Worm (Caenorhabditis elegans) whole organism, early embryonic: ENCODE results near the gene srw-113.
A peak's percentile ranks its signal among the peaks of the same experiment; 100 is the strongest.
"Not testable (repeated sequence)": the region's sequence is repeated elsewhere in the genome, so short reads cannot be mapped to it uniquely, and the experiment has no call there.

Experiments
- B0310.2 ChIP-seq: sonication (generic microtip); optimal IDR thresholded peaks from 2 replicates; lab custom pipeline; 2016; ENCODE audit warnings: mild to moderate bottlenecking, missing genetic modification characterization, missing compliant biosample characterization
- F13C5.2 ChIP-seq: sonication (generic microtip); optimal IDR thresholded peaks from 2 replicates; lab custom pipeline; 2017; ENCODE audit warnings: mild to moderate bottlenecking, missing genetic modification characterization, inconsistent platforms, missing compliant biosample characterization
- aly-1 ChIP-seq: sonication (generic microtip); optimal IDR thresholded peaks from 2 replicates; lab custom pipeline; 2016; ENCODE audit warnings: missing genetic modification characterization, missing compliant biosample characterization
- ama-1 ChIP-seq: fragments of 150-350 bp; optimal IDR thresholded peaks from 2 replicates; lab custom pipeline; 2014
- ceh-13 ChIP-seq: fragments of 200-800 bp; sonication (Bioruptor generic); optimal IDR thresholded peaks from 2 replicates; lab custom pipeline; 2018; ENCODE audit warnings: mild to moderate bottlenecking, missing genetic modification characterization, missing compliant biosample characterization
- ceh-36 ChIP-seq: sonication (generic microtip); optimal IDR thresholded peaks from 2 replicates; lab custom pipeline; 2016; ENCODE audit warnings: missing genetic modification characterization, inconsistent platforms, missing compliant biosample characterization
- ets-7 ChIP-seq: sonication (generic microtip); optimal IDR thresholded peaks from 2 replicates; lab custom pipeline; 2016; ENCODE audit warnings: missing genotype, missing genetic modification characterization, missing compliant biosample characterization
- flt-1 ChIP-seq: fragments of 200-800 bp; sonication (Bioruptor generic); IDR thresholded peaks from 2 replicates; pipeline ENCODE4 v1.3.6; 2022; ENCODE audit warnings: missing genetic modification characterization, missing compliant biosample characterization
- hmbx-1 ChIP-seq: sonication (generic microtip); optimal IDR thresholded peaks from 2 replicates; lab custom pipeline; 2016; ENCODE audit warnings: mild to moderate bottlenecking, missing genetic modification characterization, missing compliant biosample characterization
- hmg-4 ChIP-seq: fragments of 200-800 bp; sonication (Bioruptor generic); optimal IDR thresholded peaks from 2 replicates; lab custom pipeline; 2018; ENCODE audit warnings: mild to moderate bottlenecking, missing genetic modification characterization, missing compliant biosample characterization
- hnd-1 ChIP-seq: sonication (generic microtip); optimal IDR thresholded peaks from 2 replicates; lab custom pipeline; 2016; ENCODE audit warnings: missing genetic modification characterization, missing compliant biosample characterization
- pes-1 ChIP-seq: fragments of 200-800 bp; sonication (Bioruptor generic); IDR thresholded peaks from 2 replicates; pipeline ENCODE4 v1.3.6; 2022; ENCODE audit warnings: missing genetic modification reagents, missing genetic modification characterization, missing compliant biosample characterization
- scrt-1 ChIP-seq: fragments of 200-800 bp; sonication (Bioruptor generic); IDR thresholded peaks from 2 replicates; pipeline ENCODE4 v1.3.6; 2022; ENCODE audit warnings: missing genetic modification characterization, missing compliant biosample characterization
- sea-1 ChIP-seq: fragments of 200-800 bp; sonication (Bioruptor generic); conservative IDR thresholded peaks from 2 replicates; pipeline ENCODE4 v1.3.6; 2022; ENCODE audit warnings: missing genetic modification characterization, missing compliant biosample characterization
- tbx-11 ChIP-seq: fragments of 200-800 bp; sonication (Bioruptor generic); IDR thresholded peaks from 2 replicates; pipeline ENCODE4 v1.3.6; 2022; ENCODE audit warnings: missing genetic modification characterization, missing compliant biosample characterization
- tbx-37 ChIP-seq: fragments of 200-800 bp; sonication (Bioruptor generic); conservative IDR thresholded peaks from 2 replicates; pipeline ENCODE4 v1.3.6; 2022; ENCODE audit warnings: missing genetic modification reagents, missing genetic modification characterization, missing compliant biosample characterization
- tra-4 ChIP-seq: sonication (generic microtip); optimal IDR thresholded peaks from 2 replicates; lab custom pipeline; 2017; ENCODE audit warnings: missing genetic modification characterization, missing compliant biosample characterization

Gene srw-113

DNA sequence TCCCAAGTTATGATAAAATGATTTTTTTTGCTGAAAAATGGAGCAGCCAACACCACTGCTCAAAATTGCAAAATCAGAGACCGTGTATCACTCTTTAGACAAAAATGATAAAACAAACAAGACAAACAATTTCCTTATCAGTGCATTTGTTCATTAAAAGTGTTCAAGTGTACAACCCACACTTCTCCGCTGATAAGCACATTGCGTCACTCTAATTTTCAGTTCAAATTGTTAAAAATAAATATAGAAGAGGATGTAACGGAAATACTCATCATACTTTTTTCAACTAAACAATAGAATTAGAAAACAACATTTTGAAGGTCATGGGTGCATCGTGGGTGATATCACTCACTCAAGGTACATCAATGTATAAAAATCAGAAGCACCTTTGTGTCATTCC is 14.3 kb upstream of the srw-113 start, which contains the start of gene nhr-291:
nhr-291 (plus strand) TSS at position 324 of the 400 bp plus-strand sequence.
- TF ChIP-seq ceh-36 (no peak), F13C5.2 (tag; lab: Kevin White, UChicago) (no peak), sea-1 (GFP tag; lab: Robert Waterston, UW) (no peak), pes-1 (GFP tag; lab: Robert Waterston, UW) (no peak)

ce11 chrV:15320756-15321332 is 12.1 kb upstream of the srw-113 start:
- peak; percentile 64 for TF ChIP-seq pes-1 (GFP tag; lab: Robert Waterston, UW)
- peak; percentile 51; the same call in 1 of the 2 replicates for TF ChIP-seq flt-1 (GFP tag; lab: Robert Waterston, UW)

DNA sequence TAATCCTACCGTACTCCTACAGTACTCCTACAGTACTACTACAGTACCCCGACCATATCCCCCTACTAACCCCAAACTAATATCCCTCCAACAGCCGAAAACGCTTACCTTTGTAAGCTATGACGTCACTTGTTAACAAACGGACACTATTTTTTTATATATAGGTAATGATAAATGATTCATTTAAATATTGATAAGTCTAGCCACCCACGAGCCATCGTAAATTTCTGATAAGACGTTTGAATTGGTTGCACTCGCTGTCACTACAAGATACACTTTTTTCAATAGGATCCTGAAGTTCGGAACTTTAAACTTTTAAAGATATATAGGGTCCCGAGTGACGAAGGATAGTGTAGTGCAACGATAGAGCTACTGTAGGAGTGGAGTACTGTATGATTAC is 10.3 kb upstream of the srw-113 start, which contains the start of gene nhr-247:
nhr-247 (plus strand) TSS at position 330 of the 400 bp plus-strand sequence.
- TF ChIP-seq B0310.2 (tag; lab: Kevin White, UChicago); hmbx-1 (tag; lab: Kevin White, UChicago); sea-1 (GFP tag; lab: Robert Waterston, UW): not testable (repeated sequence)

DNA sequence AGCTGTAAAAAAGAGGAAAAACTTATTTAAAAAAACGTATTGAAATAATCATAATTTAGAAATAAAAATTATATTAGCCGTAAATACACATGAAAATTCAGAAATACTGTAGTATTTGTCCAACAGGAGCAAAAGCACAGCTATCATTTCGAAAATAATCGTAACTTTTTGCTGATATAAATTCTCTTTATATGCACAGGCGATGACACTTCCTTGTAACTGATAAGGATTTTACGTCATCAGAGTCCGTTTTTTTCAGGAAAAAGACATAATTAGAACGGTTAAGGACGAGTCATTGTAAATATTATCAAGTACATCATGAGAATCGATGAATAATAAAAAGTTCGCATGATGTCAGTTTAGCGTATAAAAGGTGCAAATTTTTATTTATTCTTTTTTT is 9.5 kb upstream of the srw-113 start:
- no peak for TF ChIP-seq F13C5.2 (tag; lab: Kevin White, UChicago)
- no peak for TF ChIP-seq ama-1 (lab: Kevin White, UChicago)
- no peak for TF ChIP-seq tbx-11 (GFP tag; lab: Robert Waterston, UW)
- no peak for TF ChIP-seq hnd-1 (tag; lab: Kevin White, UChicago)
- no peak for TF ChIP-seq ceh-36
- no peak for TF ChIP-seq B0310.2 (tag; lab: Kevin White, UChicago)
- no peak for TF ChIP-seq flt-1 (GFP tag; lab: Robert Waterston, UW)
- no peak for TF ChIP-seq hmbx-1 (tag; lab: Kevin White, UChicago)
- no peak for TF ChIP-seq pes-1 (GFP tag; lab: Robert Waterston, UW)
- no peak for TF ChIP-seq hmg-4 (GFP tag; lab: Kevin White, UChicago)
- TF ChIP-seq ets-7 (tag; lab: Kevin White, UChicago): no peak
- no peak for TF ChIP-seq tra-4 (tag; lab: Kevin White, UChicago)
- TF ChIP-seq scrt-1: no peak
- no peak for TF ChIP-seq sea-1 (GFP tag; lab: Robert Waterston, UW)

- TF ChIP-seq B0310.2 (tag; lab: Kevin White, UChicago) (no peak), tra-4 (tag; lab: Kevin White, UChicago) (no peak), hmg-4 (GFP tag; lab: Kevin White, UChicago) (no peak), sea-1 (GFP tag; lab: Robert Waterston, UW) (no peak), hnd-1 (tag; lab: Kevin White, UChicago) (no peak)
Measured at ce11 chrV:15327745-15328447, 5.1 kb upstream of the srw-113 start, which contains the start of gene ZK1037.6. TSS of gene ZK1037.6 (minus strand) at chrV:15327795.

ce11 chrV:15330314-15330713 is 2.6 kb upstream of the srw-113 start, which contains the start of gene srh-295:
TSS of gene srh-295 (plus strand) at chrV:15330614.
- no peak for TF ChIP-seq scrt-1
- TF ChIP-seq tbx-11 (GFP tag; lab: Robert Waterston, UW): no peak
- no peak for TF ChIP-seq ets-7 (tag; lab: Kevin White, UChicago)
- no peak for TF ChIP-seq ceh-36

DNA sequence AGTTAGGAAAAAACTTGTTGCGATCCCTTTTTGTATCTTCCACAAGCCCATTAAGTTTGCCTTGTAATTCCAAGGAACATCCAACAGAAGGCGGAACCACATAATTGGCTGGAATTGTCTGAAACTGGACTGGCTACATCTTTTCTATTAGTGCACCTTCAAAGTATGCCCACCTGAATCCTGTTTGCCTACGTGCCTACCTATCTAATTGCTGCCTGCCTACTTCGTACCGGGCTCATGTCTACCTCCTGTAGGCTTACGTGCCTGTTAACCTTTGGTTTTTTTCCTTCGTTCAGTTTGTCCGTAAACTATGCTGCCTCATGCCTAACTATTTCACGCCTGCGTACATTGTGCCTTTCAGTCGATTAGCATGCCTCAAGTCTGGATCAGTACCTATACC is 4.5 kb downstream of the srw-113 start, which contains the start of gene wrt-7:
wrt-7 (minus strand) TSS at position 101 of the 400 bp plus-strand sequence.
- TF ChIP-seq aly-1 (no peak), pes-1 (GFP tag; lab: Robert Waterston, UW) (no peak), scrt-1 (no peak), flt-1 (GFP tag; lab: Robert Waterston, UW) (no peak), ceh-13 (GFP tag; lab: Kevin White, UChicago) (no peak), tra-4 (tag; lab: Kevin White, UChicago) (no peak), sea-1 (GFP tag; lab: Robert Waterston, UW) (no peak), F13C5.2 (tag; lab: Kevin White, UChicago) (no peak), tbx-37 (GFP tag; lab: Robert Waterston, UW) (no peak), ceh-36 (no peak)

- TF ChIP-seq ama-1 (lab: Kevin White, UChicago): no peak
- no peak for TF ChIP-seq hmg-4 (GFP tag; lab: Kevin White, UChicago)
- no peak for TF ChIP-seq aly-1
- TF ChIP-seq tbx-37 (GFP tag; lab: Robert Waterston, UW): no peak
- TF ChIP-seq ceh-13 (GFP tag; lab: Kevin White, UChicago): no peak
- no peak for TF ChIP-seq sea-1 (GFP tag; lab: Robert Waterston, UW)
- TF ChIP-seq tbx-11 (GFP tag; lab: Robert Waterston, UW): no peak
- no peak for TF ChIP-seq ceh-36
- TF ChIP-seq B0310.2 (tag; lab: Kevin White, UChicago): no peak
- TF ChIP-seq flt-1 (GFP tag; lab: Robert Waterston, UW): no peak
- TF ChIP-seq F13C5.2 (tag; lab: Kevin White, UChicago): no peak
- TF ChIP-seq ets-7 (tag; lab: Kevin White, UChicago): no peak
- no peak for TF ChIP-seq scrt-1
- no peak for TF ChIP-seq hmbx-1 (tag; lab: Kevin White, UChicago)
- no peak for TF ChIP-seq hnd-1 (tag; lab: Kevin White, UChicago)
- TF ChIP-seq pes-1 (GFP tag; lab: Robert Waterston, UW): no peak
- no peak for TF ChIP-seq tra-4 (tag; lab: Kevin White, UChicago)
Measured at ce11 chrV:15339363-15339762, 6.4 kb downstream of the srw-113 start, which contains the start of gene clec-228. TSS of gene clec-228 (minus strand) at chrV:15339463.
